Worm (Caenorhabditis elegans): ENCODE results near the gene Y39B6A.25.

- TF ChIP-seq W03F9.2 (tag; optimal IDR thresholded peaks at IDR 0.05) (no peak), him-1 (tag; optimal IDR thresholded peaks at IDR 0.05) (no peak), dao-5 (tag; optimal IDR thresholded peaks at IDR 0.05) (no peak)
Measured at ce11 chrV:19050438-19050837, 24.2 kb downstream of the Y39B6A.25 start, which contains the start of gene asp-1.

Measured in whole organism, L4/young adult.